Fruit fly (Drosophila melanogaster): Measurements from ENCODE around the gene CG13639.
A peak's percentile ranks its signal among the peaks of the same experiment; 100 is the strongest.

Gene CG13639

DNA sequence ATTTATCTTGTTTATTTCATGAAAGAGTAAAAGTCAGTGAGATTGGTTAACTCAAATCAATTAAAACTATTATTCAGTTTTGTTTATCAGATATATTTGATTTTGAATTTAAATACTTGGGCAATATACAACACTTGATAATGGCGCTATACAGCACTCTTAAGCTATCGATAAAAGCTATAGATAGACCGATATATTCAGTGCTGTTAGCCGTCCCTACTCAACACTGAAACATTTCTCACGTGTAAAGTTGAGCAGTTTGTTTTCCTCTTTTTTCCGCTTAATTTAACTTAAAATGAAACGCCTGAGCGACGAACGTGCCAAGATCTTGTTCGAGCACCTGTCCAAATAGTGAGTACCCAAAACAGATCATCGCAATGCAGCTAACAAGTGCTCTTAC lies 9.7 kb downstream of the CG13639 start, which contains the start of gene CG7006 (continued):
- peak; percentile 74; the same call in 2 of the 3 replicates for TF ChIP-seq zfh1 (GFP tag; IDR thresholded peaks at IDR 0.05)
- no peak for TF ChIP-seq fd102C (GFP tag; optimal IDR thresholded peaks at IDR 0.05)
- peak; percentile 81 for TF ChIP-seq ERR (GFP tag; optimal IDR thresholded peaks at IDR 0.05)
- no peak for TF ChIP-seq CG10462 (GFP tag; optimal IDR thresholded peaks at IDR 0.05)
- TF ChIP-seq zfh2 (GFP tag; optimal IDR thresholded peaks at IDR 0.05) = peak; percentile 91
- TF ChIP-seq jumu (GFP tag; optimal IDR thresholded peaks at IDR 0.05) = peak; percentile 74
- no peak for TF ChIP-seq lbe (GFP tag; optimal IDR thresholded peaks at IDR 0.05)
- peak; percentile 77 for TF ChIP-seq CG33213 (GFP tag; optimal IDR thresholded peaks at IDR 0.05)
- peak; percentile 60; the same call in 2 of the 3 replicates for TF ChIP-seq CG17361 (GFP tag; IDR thresholded peaks at IDR 0.05)
- TF ChIP-seq pros (GFP tag; optimal IDR thresholded peaks at IDR 0.05) = no peak
- no peak for TF ChIP-seq cg (GFP tag; optimal IDR thresholded peaks at IDR 0.05)
- TF ChIP-seq hb (GFP tag; IDR thresholded peaks at IDR 0.05; ENCODE audit: partially characterized antibody) = peak; percentile 43; the same call in 1 of the 3 replicates
- TF ChIP-seq Kr (GFP tag; optimal IDR thresholded peaks at IDR 0.05) = no peak
- peak; percentile 55; the same call in 2 of the 3 replicates for TF ChIP-seq vnd (GFP tag; IDR thresholded peaks at IDR 0.05; ENCODE audit: partially characterized antibody)
- peak; percentile 58 for TF ChIP-seq pnt (GFP tag; optimal IDR thresholded peaks at IDR 0.05)
- no peak for TF ChIP-seq crol (GFP tag; IDR thresholded peaks at IDR 0.05)
- peak; percentile 68; the same call in 1 of the 2 replicates for TF ChIP-seq lmd (GFP tag; IDR thresholded peaks at IDR 0.05)
- no peak for TF ChIP-seq tll (GFP tag; optimal IDR thresholded peaks at IDR 0.05)
- peak; percentile 52 for TF ChIP-seq Atf6 (GFP tag; IDR thresholded peaks at IDR 0.05)
- peak; percentile 10 for TF ChIP-seq CG9727 (GFP tag; optimal IDR thresholded peaks at IDR 0.05)
- TF ChIP-seq CG6689 (GFP tag; IDR thresholded peaks at IDR 0.05) = no peak
- no peak for TF ChIP-seq CG13775 (GFP tag; optimal IDR thresholded peaks at IDR 0.05)
- peak; percentile 50 for TF ChIP-seq CG13123 (GFP tag; optimal IDR thresholded peaks at IDR 0.05)
- TF ChIP-seq CG17385 (GFP tag; optimal IDR thresholded peaks at IDR 0.05) = peak; percentile 63
- TF ChIP-seq ems (GFP tag; optimal IDR thresholded peaks at IDR 0.05) = peak; percentile 69
- TF ChIP-seq CG16863 (GFP tag; optimal IDR thresholded peaks at IDR 0.05) = peak; percentile 43
- peak; percentile 37 for TF ChIP-seq schlank (tag; optimal IDR thresholded peaks at IDR 0.05)
- TF ChIP-seq Hsf (GFP tag; optimal IDR thresholded peaks at IDR 0.05) = peak; percentile 74
- peak; percentile 64; the same call in 1 of the 2 replicates for TF ChIP-seq CG9215 (GFP tag; IDR thresholded peaks at IDR 0.05)
- no peak for TF ChIP-seq oc (tag; optimal IDR thresholded peaks at IDR 0.05)
- no peak; the same call in 1 of the 2 replicates for TF ChIP-seq CG10959 (GFP tag; IDR thresholded peaks at IDR 0.05)
- TF ChIP-seq CG11560 (tag; IDR thresholded peaks at IDR 0.05) = peak; percentile 60; the same call in 2 of the 3 replicates
- TF ChIP-seq twi (tag; optimal IDR thresholded peaks at IDR 0.05) = no peak
- TF ChIP-seq Atf-2 (GFP tag; optimal IDR thresholded peaks at IDR 0.05) = peak; percentile 58
- no peak for TF ChIP-seq Nf-YC (tag; optimal IDR thresholded peaks at IDR 0.05)
- TF ChIP-seq HLHmδ (GFP tag; optimal IDR thresholded peaks at IDR 0.05) = no peak
- no peak for TF ChIP-seq CG2875 (GFP tag; optimal IDR thresholded peaks at IDR 0.05)
- TF ChIP-seq da (GFP tag; optimal IDR thresholded peaks at IDR 0.05) = peak; percentile 32
- no peak for TF ChIP-seq sens-2 (GFP tag; IDR thresholded peaks at IDR 0.05)
- TF ChIP-seq Dek (tag; optimal IDR thresholded peaks at IDR 0.05) = no peak
- no peak for TF ChIP-seq CG8089 (GFP tag; optimal IDR thresholded peaks at IDR 0.05)
- no peak for TF ChIP-seq lov (optimal IDR thresholded peaks at IDR 0.05)
- TF ChIP-seq lov (GFP tag; IDR thresholded peaks at IDR 0.05) = no peak
- TF ChIP-seq Max (GFP tag; optimal IDR thresholded peaks at IDR 0.05) = peak; percentile 88
- TF ChIP-seq dmrt11E (tag; optimal IDR thresholded peaks at IDR 0.05) = peak; percentile 55
- TF ChIP-seq MBD-R2 (GFP tag; IDR thresholded peaks at IDR 0.05) = peak; percentile 81
- TF ChIP-seq ranshi (GFP tag; IDR thresholded peaks at IDR 0.05) = peak; percentile 71
- TF ChIP-seq Awh (GFP tag; IDR thresholded peaks at IDR 0.05) = no peak
- no peak for TF ChIP-seq eve (GFP tag; optimal IDR thresholded peaks at IDR 0.05)
- peak; percentile 92 for TF ChIP-seq slbo (GFP tag; IDR thresholded peaks at IDR 0.05)
- TF ChIP-seq Ssrp (tag; optimal IDR thresholded peaks at IDR 0.05) = no peak
